ENCODE assay signal across 1 fruit fly cellular context in the genomic region with DNA sequence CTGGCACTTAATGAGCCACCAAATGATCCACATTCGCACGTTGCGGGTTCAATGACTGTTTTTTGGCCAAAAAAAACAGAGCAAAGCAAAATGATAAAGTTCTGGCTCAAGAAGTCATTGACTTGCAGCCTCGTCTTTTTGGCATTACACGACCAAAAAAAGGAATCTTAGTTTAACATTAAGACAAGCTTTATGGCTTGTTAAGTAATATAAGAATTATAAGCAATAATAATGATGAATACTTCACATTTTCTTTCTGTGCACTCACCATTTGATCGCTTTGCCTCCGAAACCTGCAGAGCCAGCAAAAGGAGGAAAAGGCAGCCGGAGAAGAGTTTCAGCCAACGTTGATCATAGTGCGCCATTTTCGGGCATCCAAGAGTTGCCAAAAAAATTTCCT.
TF ChIP-seq lines count a peak whose summit lies in the region.

No protein-coding gene starts in this region.

TF ChIP-seq in whole organism, prepupa, 60 proteins besides CTCF, POLR2A, EP300 and RAD21 (continued from another document):
- TF ChIP-seq achi (GFP tag; optimal IDR thresholded peaks at IDR 0.05; lab: Kevin White, UChicago) (peak; percentile 8), CG8119 (GFP tag; IDR thresholded peaks at IDR 0.05; lab: Robert Waterston, UW) (peak; percentile 22; the same call in 2 of the 3 replicates), eg (GFP tag; IDR thresholded peaks at IDR 0.05; lab: Robert Waterston, UW) (no peak), dac (GFP tag; optimal IDR thresholded peaks at IDR 0.05; lab: Kevin White, UChicago) (no peak), fd85E (GFP tag; optimal IDR thresholded peaks at IDR 0.05; lab: Kevin White, UChicago) (no peak), net (GFP tag; optimal IDR thresholded peaks at IDR 0.05; lab: Kevin White, UChicago) (peak; percentile 6), CG31627 (GFP tag; optimal IDR thresholded peaks at IDR 0.05; lab: Kevin White, UChicago) (peak; percentile 58), Sox102F (GFP tag; optimal IDR thresholded peaks at IDR 0.05; lab: Kevin White, UChicago) (peak; percentile 86), CG34406 (GFP tag; optimal IDR thresholded peaks at IDR 0.05; lab: Kevin White, UChicago) (no peak), esn (GFP tag; optimal IDR thresholded peaks at IDR 0.05; lab: Kevin White, UChicago) (peak; percentile 85), CG9139 (GFP tag; optimal IDR thresholded peaks at IDR 0.05; lab: Kevin White, UChicago) (no peak)
